Fruit fly (Drosophila melanogaster): Measurements from ENCODE around the gene HLH3B.

- TF ChIP-seq usp (GFP tag; optimal IDR thresholded peaks at IDR 0.05) (no peak), CG8478 (optimal IDR thresholded peaks at IDR 0.05) (no peak)
These were observed 26.0 kb upstream of the HLH3B start, which contains the start of gene CG2680 for dm6 chrX:2707377-2708090.

Measured in whole organism.